Worm (Caenorhabditis elegans) whole organism, L4/young adult: Measurements from ENCODE around the gene F46C5.2.

ENCODE experiments used
- W03F9.2 ChIP-seq: fragments of 150-350 bp; optimal IDR thresholded peaks from 2 replicates; lab custom pipeline; 2014; ENCODE audit warnings: missing biosample characterization, missing genetic modification characterization
- dao-5 ChIP-seq: sonication (generic microtip); optimal IDR thresholded peaks from 2 replicates; lab custom pipeline; 2016; ENCODE audit warnings: missing genotype, missing genetic modification characterization, moderate library complexity, missing compliant biosample characterization
- him-1 ChIP-seq: sonication (generic microtip); optimal IDR thresholded peaks from 2 replicates; lab custom pipeline; 2016; ENCODE audit warnings: missing genotype, missing genetic modification reagents, missing genetic modification characterization, missing compliant biosample characterization

DNA sequence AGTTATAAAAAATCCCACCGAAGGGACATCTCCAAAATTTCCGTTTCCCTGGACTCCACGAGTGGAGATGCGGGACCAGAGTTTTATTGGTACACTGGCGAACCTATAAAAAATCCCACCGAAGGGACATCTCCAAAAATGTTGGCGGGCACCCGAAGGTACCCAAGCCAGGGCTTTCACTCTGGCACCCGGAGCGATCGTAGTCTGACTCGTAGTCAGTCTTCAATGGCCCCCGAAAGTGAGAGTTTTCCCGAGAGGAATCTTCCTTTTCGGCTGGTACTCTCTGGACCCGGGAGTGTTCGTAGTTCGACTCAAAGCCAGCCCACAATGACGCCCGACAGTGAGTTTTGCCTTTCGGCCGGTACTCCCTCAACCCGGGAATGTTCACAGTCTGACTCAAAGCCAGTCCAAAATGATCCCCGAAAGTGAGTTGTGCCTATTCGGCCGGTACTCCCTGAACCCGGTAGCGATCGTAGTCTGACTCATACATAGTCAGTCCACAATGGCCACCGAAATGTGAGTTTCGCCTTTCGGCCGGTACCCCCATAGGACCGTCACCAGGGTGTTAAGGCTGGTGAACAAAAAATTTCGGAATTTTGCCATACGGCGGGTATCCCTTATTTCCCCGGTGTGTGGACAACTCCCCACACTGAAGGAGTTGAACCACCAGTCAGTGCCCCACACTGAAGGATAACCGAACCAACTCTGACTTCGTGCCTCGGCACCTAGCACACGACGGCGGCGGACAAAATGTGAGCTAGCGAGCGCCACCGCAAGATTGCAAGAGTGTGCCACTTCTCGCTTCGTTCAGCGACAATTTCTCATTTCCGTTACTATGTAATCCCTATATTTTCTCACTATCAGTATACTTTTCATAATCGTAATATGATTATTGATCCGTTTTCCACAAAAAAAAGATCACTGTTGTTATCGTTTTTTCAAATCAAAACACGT, 48.2 kb upstream of the F46C5.2 start:
- TF ChIP-seq him-1 (tag; lab: Kevin White, UChicago) (no peak), dao-5 (tag; lab: Kevin White, UChicago) (no peak), W03F9.2 (tag; lab: Kevin White, UChicago) (no peak)
